Worm (Caenorhabditis elegans): ENCODE measurements around the gene pssy-2.

Gene pssy-2

ce11 chrIII:13426036-13426435 lies 45.6 kb upstream of the pssy-2 start, which contains the start of gene cope-1:
Gene cope-1, plus strand, starts transcription at chrIII:13426264.
- TF ChIP-seq rbr-2 (tag; optimal IDR thresholded peaks at IDR 0.05): no peak
- TF ChIP-seq nhr-42 (GFP tag; IDR thresholded peaks at IDR 0.05): no peak
- peak; percentile 36 for TF ChIP-seq lin-38 (GFP tag; IDR thresholded peaks at IDR 0.05)
- peak; percentile 51 for TF ChIP-seq dpl-1 (GFP tag; optimal IDR thresholded peaks at IDR 0.05)
- TF ChIP-seq mes-2 (tag; optimal IDR thresholded peaks at IDR 0.05; ENCODE audit: poor library complexity, severe bottlenecking): peak; percentile 43
- TF ChIP-seq lsy-2 (tag; optimal IDR thresholded peaks at IDR 0.05): peak in 1 of 2 experiments; percentile 65

ce11 chrIII:13427817-13428216 lies 43.8 kb upstream of the pssy-2 start:
- no peak for TF ChIP-seq snpc-1.2 (GFP tag; IDR thresholded peaks at IDR 0.05)
- no peak for TF ChIP-seq rbr-2 (tag; optimal IDR thresholded peaks at IDR 0.05)
- no peak for TF ChIP-seq T20F7.1 (GFP tag; optimal IDR thresholded peaks at IDR 0.05)
- TF ChIP-seq nhr-28 (tag; optimal IDR thresholded peaks at IDR 0.05): no peak
- TF ChIP-seq ceh-82 (tag; optimal IDR thresholded peaks at IDR 0.05): no peak
- no peak for TF ChIP-seq D1046.2 (GFP tag; IDR thresholded peaks at IDR 0.05)
- no peak for TF ChIP-seq madf-5 (GFP tag; IDR thresholded peaks at IDR 0.05)
- TF ChIP-seq nhr-42 (GFP tag; IDR thresholded peaks at IDR 0.05): no peak
- TF ChIP-seq hlh-30 (tag; optimal IDR thresholded peaks at IDR 0.05; ENCODE audit: insufficient read depth): no peak
- no peak for TF ChIP-seq nhr-25 (tag; optimal IDR thresholded peaks at IDR 0.05; ENCODE audit: borderline replicate concordance, insufficient read depth)
- no peak for TF ChIP-seq unc-62 (GFP tag; optimal IDR thresholded peaks at IDR 0.05 in 1 of 2)
- TF ChIP-seq unc-62 (tag; optimal IDR thresholded peaks at IDR 0.05): no peak
- no peak for TF ChIP-seq nhr-6 (tag; optimal IDR thresholded peaks at IDR 0.05)
- no peak for TF ChIP-seq jun-1 (tag; optimal IDR thresholded peaks at IDR 0.05)
- TF ChIP-seq ces-1 (GFP tag; optimal IDR thresholded peaks at IDR 0.05): no peak
- no peak for TF ChIP-seq madf-9 (GFP tag; conservative IDR thresholded peaks at IDR 0.05)
- no peak for TF ChIP-seq T26A8.4 (GFP tag; IDR thresholded peaks at IDR 0.05)
- TF ChIP-seq lin-29 (GFP tag; IDR thresholded peaks at IDR 0.05): no peak
- TF ChIP-seq nhr-10 (tag; optimal IDR thresholded peaks at IDR 0.05): no peak

DNA sequence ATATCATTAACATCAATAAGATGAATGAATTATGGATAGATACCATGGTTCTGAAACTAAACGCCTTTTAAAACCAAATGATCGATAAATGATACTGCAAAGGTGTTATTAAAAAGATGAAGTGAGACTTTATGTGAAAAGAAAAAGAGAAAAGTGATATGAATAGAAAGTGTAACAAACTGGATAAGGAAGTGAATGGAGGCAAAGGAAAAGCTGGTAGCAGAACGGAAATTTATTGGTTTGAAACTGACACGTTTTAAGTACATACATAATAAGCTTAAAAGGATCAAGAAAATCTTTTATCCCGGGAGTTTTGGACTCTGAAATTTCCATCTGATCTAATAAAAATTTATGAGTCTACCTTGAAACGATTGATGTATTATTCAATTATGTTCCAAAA lies 41.9 kb upstream of the pssy-2 start, which contains the start of gene bli-5:
TSS of gene bli-5 (minus strand) at position 101 of the 400 bp plus-strand sequence.
- TF ChIP-seq zag-1 (tag; optimal IDR thresholded peaks at IDR 0.05) (no peak), tag-97 (GFP tag; IDR thresholded peaks at IDR 0.05) (no peak), spr-1 (tag; optimal IDR thresholded peaks at IDR 0.05) (no peak), F44E2.7 (GFP tag; IDR thresholded peaks at IDR 0.05) (no peak), unc-130 (GFP tag; optimal IDR thresholded peaks at IDR 0.05) (no peak)

- no peak for TF ChIP-seq madf-5 (GFP tag; IDR thresholded peaks at IDR 0.05)
- no peak for TF ChIP-seq spr-1 (tag; optimal IDR thresholded peaks at IDR 0.05)
- no peak for TF ChIP-seq F37D6.2 (tag; optimal IDR thresholded peaks at IDR 0.05)
- TF ChIP-seq hlh-11 (tag; optimal IDR thresholded peaks at IDR 0.05): no peak
- no peak for TF ChIP-seq T26A8.4 (GFP tag; IDR thresholded peaks at IDR 0.05)
- no peak for TF ChIP-seq mes-2 (tag; optimal IDR thresholded peaks at IDR 0.05; ENCODE audit: poor library complexity, severe bottlenecking)
- TF ChIP-seq saeg-2 (GFP tag; IDR thresholded peaks at IDR 0.05): no peak
- no peak for TF ChIP-seq mxl-3 (GFP tag; optimal IDR thresholded peaks at IDR 0.05)
- TF ChIP-seq lsy-2 (tag; optimal IDR thresholded peaks at IDR 0.05): no peak
Measured at ce11 chrIII:13430162-13430561, 41.4 kb upstream of the pssy-2 start, which contains the start of gene trf-1. Gene trf-1, plus strand, starts transcription at chrIII:13430462.

ce11 chrIII:13434404-13434803 lies 37.2 kb upstream of the pssy-2 start, which contains the start of gene F45G2.7:
Gene F45G2.7, minus strand, starts transcription at chrIII:13434504.
- no peak for TF ChIP-seq lin-13 (GFP tag; optimal IDR thresholded peaks at IDR 0.05)
- TF ChIP-seq mxl-3 (GFP tag; optimal IDR thresholded peaks at IDR 0.05): no peak
- TF ChIP-seq D1046.2 (GFP tag; IDR thresholded peaks at IDR 0.05): no peak
- no peak for TF ChIP-seq nhr-48 (tag; optimal IDR thresholded peaks at IDR 0.05)
- no peak for TF ChIP-seq zip-2 (tag; optimal IDR thresholded peaks at IDR 0.05)
- TF ChIP-seq mep-1 (tag; optimal IDR thresholded peaks at IDR 0.05): no peak
- no peak for TF ChIP-seq ctbp-1 (GFP tag; IDR thresholded peaks at IDR 0.05)
- TF ChIP-seq nhr-102 (tag; optimal IDR thresholded peaks at IDR 0.05): no peak
- TF ChIP-seq daf-16 (GFP tag; optimal IDR thresholded peaks at IDR 0.05): no peak
- no peak for TF ChIP-seq daf-16 (tag; optimal IDR thresholded peaks at IDR 0.05)
- no peak for TF ChIP-seq unc-39 (tag; optimal IDR thresholded peaks at IDR 0.05)
- TF ChIP-seq pha-4 (GFP tag; IDR thresholded peaks at IDR 0.05): no peak
- no peak for TF ChIP-seq pha-4 (tag; optimal IDR thresholded peaks at IDR 0.05)
- TF ChIP-seq lin-15B (tag; optimal IDR thresholded peaks at IDR 0.05): no peak
- TF ChIP-seq lim-7 (GFP tag; IDR thresholded peaks at IDR 0.05): no peak
- TF ChIP-seq ztf-11 (tag; optimal IDR thresholded peaks at IDR 0.05): no peak
- TF ChIP-seq zag-1 (tag; optimal IDR thresholded peaks at IDR 0.05): no peak
